Worm (Caenorhabditis elegans) whole organism, L4 larva: ENCODE data around the gene C32D5.8.

Experiments
- Y105C5A.15 ChIP-seq: fragments of 200-800 bp; sonication (Bioruptor generic); IDR thresholded peaks from 2 replicates; pipeline ENCODE4 v1.3.6; 2022; ENCODE audit warnings: missing genetic modification characterization, missing compliant biosample characterization
- Y5F2A.4 ChIP-seq: fragments of 200-800 bp; sonication (Bioruptor generic); optimal IDR thresholded peaks from 2 replicates; lab custom pipeline; 2018; ENCODE audit warnings: mild to moderate bottlenecking, missing genetic modification characterization, missing compliant biosample characterization
- ceh-82 ChIP-seq: sonication (generic microtip); optimal IDR thresholded peaks from 2 replicates; lab custom pipeline; 2017; ENCODE audit warnings: missing biosample characterization, missing genetic modification characterization
- lsy-2 ChIP-seq, 2 experiments: fragments of 150-350 bp in 1 of 2; sonication (generic microtip) in 1 of 2; optimal IDR thresholded peaks; 2 replicates each; lab custom pipeline; 2014 to 2017; ENCODE audit warnings: missing biosample characterization in 2 of 2, missing genetic modification characterization in 2 of 2
- mdl-1 ChIP-seq, 2 experiments: fragments of 150-350 bp in 1 of 2; sonication (generic microtip) in 1 of 2; optimal IDR thresholded peaks; 2 replicates each; lab custom pipeline; 2014 to 2017; ENCODE audit warnings: missing biosample characterization in 2 of 2, missing genetic modification characterization in 2 of 2

DNA sequence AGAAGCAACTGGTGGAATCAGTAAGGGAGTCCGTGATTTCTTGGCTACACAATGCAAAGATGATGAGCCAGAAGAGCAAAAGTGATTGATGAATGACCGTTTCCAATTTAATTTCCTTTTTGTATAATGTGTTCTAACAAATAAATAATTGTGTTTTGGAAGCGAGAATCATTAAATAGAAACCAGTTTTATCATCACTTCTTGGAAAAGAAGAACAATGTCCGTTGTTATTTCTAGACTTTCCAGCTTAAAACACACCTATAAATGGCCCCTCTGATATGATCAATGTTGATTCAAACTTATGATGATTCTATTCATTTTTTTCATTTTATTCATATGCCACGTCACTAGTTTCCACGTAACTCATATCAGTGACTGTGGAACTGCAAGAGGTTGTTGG, 39.6 kb downstream of the C32D5.8 start, which contains the start of gene C29F5.8:
- no peak for TF ChIP-seq lsy-2 (tag; optimal IDR thresholded peaks at IDR 0.05; lab: Kevin White, UChicago)
- TF ChIP-seq Y105C5A.15 (GFP tag; lab: Robert Waterston, UW), result no peak
- no peak for TF ChIP-seq ceh-82 (tag; lab: Kevin White, UChicago)
- no peak for TF ChIP-seq Y5F2A.4 (GFP tag; lab: Kevin White, UChicago)
- no peak for TF ChIP-seq mdl-1 (tag; optimal IDR thresholded peaks at IDR 0.05; lab: Kevin White, UChicago)
